Comparison of ENCODE assay signal across 1 fruit fly cellular context in genomic region chr2L:12365964-12366482, dm6.
TF ChIP-seq lines count a peak whose summit lies in the region.

No protein-coding gene starts in this region.

TF ChIP-seq in whole organism, embryonic, 481 proteins besides CTCF, POLR2A, EP300 and RAD21 (continued from another document and continues in another):
- TF ChIP-seq fd64A (GFP tag; optimal IDR thresholded peaks at IDR 0.05; lab: Kevin White, UChicago) = peak; percentile 11
- no peak for TF ChIP-seq zfh1 (GFP tag; IDR thresholded peaks at IDR 0.05; lab: Robert Waterston, UW)
- TF ChIP-seq CG1233 (GFP tag; optimal IDR thresholded peaks at IDR 0.05; lab: Kevin White, UChicago) = peak; percentile 54
- TF ChIP-seq CG8944 (GFP tag; optimal IDR thresholded peaks at IDR 0.05; lab: Kevin White, UChicago) = no peak
- TF ChIP-seq E2f1 (GFP tag; IDR thresholded peaks at IDR 0.05; lab: Robert Waterston, UW) = no peak; the same call in 1 of the 2 replicates
- 0 out of 2 replicates have a peak, but pooled peaks have one; percentile 48 for TF ChIP-seq rib (GFP tag; IDR thresholded peaks at IDR 0.05; lab: Robert Waterston, UW)
- no peak for TF ChIP-seq lmd (GFP tag; IDR thresholded peaks at IDR 0.05; lab: Robert Waterston, UW)
- peak; percentile 65 for TF ChIP-seq CG12071 (GFP tag; optimal IDR thresholded peaks at IDR 0.05; lab: Kevin White, UChicago)
- no peak for TF ChIP-seq CG11085 (GFP tag; IDR thresholded peaks at IDR 0.05; lab: Robert Waterston, UW)
- TF ChIP-seq CG4617 (GFP tag; optimal IDR thresholded peaks at IDR 0.05; lab: Kevin White, UChicago; ENCODE audit: borderline replicate concordance) = no peak
- TF ChIP-seq sisA (GFP tag; IDR thresholded peaks at IDR 0.05; lab: Robert Waterston, UW) = no peak
- TF ChIP-seq gcm (GFP tag; optimal IDR thresholded peaks at IDR 0.05; lab: Kevin White, UChicago) = peak; percentile 54
- TF ChIP-seq ind (GFP tag; optimal IDR thresholded peaks at IDR 0.05; lab: Kevin White, UChicago) = no peak
- no peak for TF ChIP-seq CG9437 (GFP tag; optimal IDR thresholded peaks at IDR 0.05; lab: Kevin White, UChicago)
- TF ChIP-seq pan (optimal IDR thresholded peaks at IDR 0.05; lab: Kevin White, UChicago) = no peak
- no peak for TF ChIP-seq pan (GFP tag; optimal IDR thresholded peaks at IDR 0.05 in 1 of 2, IDR thresholded peaks at IDR 0.05 in 1 of 2)
- TF ChIP-seq ash1 (GFP tag; optimal IDR thresholded peaks at IDR 0.05; lab: Kevin White, UChicago) = no peak
- no peak for TF ChIP-seq Dip3 (GFP tag; optimal IDR thresholded peaks at IDR 0.05; lab: Kevin White, UChicago)
- TF ChIP-seq ewg (GFP tag; optimal IDR thresholded peaks at IDR 0.05; lab: Kevin White, UChicago) = no peak
- no peak for TF ChIP-seq bsh (GFP tag; optimal IDR thresholded peaks at IDR 0.05; lab: Kevin White, UChicago)
- no peak for TF ChIP-seq CG7839 (tag; optimal IDR thresholded peaks at IDR 0.05; lab: Kevin White, UChicago)
- TF ChIP-seq lab (GFP tag; optimal IDR thresholded peaks at IDR 0.05; lab: Kevin White, UChicago) = peak; percentile 54
- no peak for TF ChIP-seq H2.0 (GFP tag; IDR thresholded peaks at IDR 0.05; lab: Robert Waterston, UW)
- TF ChIP-seq zen (tag; optimal IDR thresholded peaks at IDR 0.05; lab: Kevin White, UChicago) = no peak
- no peak for TF ChIP-seq NFAT (GFP tag; IDR thresholded peaks at IDR 0.05; lab: Robert Waterston, UW)
- no peak; the same call in 1 of the 2 replicates for TF ChIP-seq CG14014 (GFP tag; IDR thresholded peaks at IDR 0.05; lab: Robert Waterston, UW)
- peak; percentile 5 for TF ChIP-seq CG5180 (GFP tag; optimal IDR thresholded peaks at IDR 0.05; lab: Kevin White, UChicago)
- TF ChIP-seq CG16863 (GFP tag; optimal IDR thresholded peaks at IDR 0.05; lab: Kevin White, UChicago) = no peak
- TF ChIP-seq CG7556 (GFP tag; optimal IDR thresholded peaks at IDR 0.05; lab: Kevin White, UChicago) = no peak
- peak; percentile 29; the same call in 1 of the 2 replicates for TF ChIP-seq hbn (GFP tag; IDR thresholded peaks at IDR 0.05; lab: Robert Waterston, UW; ENCODE audit: partially characterized antibody)
- TF ChIP-seq usp (GFP tag; optimal IDR thresholded peaks at IDR 0.05; lab: Kevin White, UChicago) = no peak
- no peak for TF ChIP-seq bowl (GFP tag; IDR thresholded peaks at IDR 0.05; lab: Robert Waterston, UW)
- TF ChIP-seq sna (GFP tag; IDR thresholded peaks at IDR 0.05; lab: Robert Waterston, UW; ENCODE audit: partially characterized antibody) = peak; percentile 56
- TF ChIP-seq Dip2 (GFP tag; IDR thresholded peaks at IDR 0.05; lab: Robert Waterston, UW) = no peak
- TF ChIP-seq chinmo (GFP tag; IDR thresholded peaks at IDR 0.05; lab: Robert Waterston, UW; ENCODE audit: partially characterized antibody) = peak; percentile 96
- TF ChIP-seq jing (GFP tag; optimal IDR thresholded peaks at IDR 0.05; lab: Kevin White, UChicago) = no peak
- TF ChIP-seq CG11696 (GFP tag; IDR thresholded peaks at IDR 0.05; lab: Robert Waterston, UW) = no peak
- no peak for TF ChIP-seq ems (GFP tag; optimal IDR thresholded peaks at IDR 0.05; lab: Kevin White, UChicago)
- TF ChIP-seq CG9215 (GFP tag; IDR thresholded peaks at IDR 0.05; lab: Robert Waterston, UW) = no peak
- TF ChIP-seq Oli (tag; optimal IDR thresholded peaks at IDR 0.05; lab: Kevin White, UChicago) = no peak
- no peak for TF ChIP-seq MESR4 (GFP tag; optimal IDR thresholded peaks at IDR 0.05; lab: Kevin White, UChicago)
- no peak for TF ChIP-seq zfh2 (GFP tag; optimal IDR thresholded peaks at IDR 0.05; lab: Kevin White, UChicago)
- TF ChIP-seq en (GFP tag; optimal IDR thresholded peaks at IDR 0.05; lab: Kevin White, UChicago) = no peak
- no peak for TF ChIP-seq eve (GFP tag; optimal IDR thresholded peaks at IDR 0.05; lab: Kevin White, UChicago)
- TF ChIP-seq gro (GFP tag; optimal IDR thresholded peaks at IDR 0.05; lab: Kevin White, UChicago) = peak; percentile 47
- peak; percentile 73 for TF ChIP-seq odd (GFP tag; optimal IDR thresholded peaks at IDR 0.05; lab: Kevin White, UChicago)
- TF ChIP-seq Gug (GFP tag; IDR thresholded peaks at IDR 0.05; lab: Robert Waterston, UW) = no peak
- TF ChIP-seq CG10959 (GFP tag; IDR thresholded peaks at IDR 0.05; lab: Robert Waterston, UW) = 0 out of 2 replicates have a peak, but pooled peaks have one; percentile 11
- peak; percentile 36 for TF ChIP-seq CG3281 (GFP tag; optimal IDR thresholded peaks at IDR 0.05; lab: Kevin White, UChicago)
- no peak for TF ChIP-seq tup (GFP tag; optimal IDR thresholded peaks at IDR 0.05; lab: Kevin White, UChicago)
- no peak for TF ChIP-seq CG9817 (tag; optimal IDR thresholded peaks at IDR 0.05; lab: Kevin White, UChicago)
- no peak for TF ChIP-seq CG11560 (tag; IDR thresholded peaks at IDR 0.05; lab: Robert Waterston, UW)
- TF ChIP-seq z (GFP tag; IDR thresholded peaks at IDR 0.05; lab: Robert Waterston, UW) = peak; percentile 57; the same call in 1 of the 3 replicates
- no peak for TF ChIP-seq CG4404 (GFP tag; IDR thresholded peaks at IDR 0.05; lab: Robert Waterston, UW)
- TF ChIP-seq ara (GFP tag; IDR thresholded peaks at IDR 0.05; lab: Robert Waterston, UW) = no peak
- TF ChIP-seq CG3163 (GFP tag; optimal IDR thresholded peaks at IDR 0.05; lab: Kevin White, UChicago) = peak; percentile 8
- TF ChIP-seq CG13123 (GFP tag; optimal IDR thresholded peaks at IDR 0.05; lab: Kevin White, UChicago) = no peak
- TF ChIP-seq cato (GFP tag; optimal IDR thresholded peaks at IDR 0.05; lab: Kevin White, UChicago; ENCODE audit: borderline replicate concordance) = no peak
- no peak for TF ChIP-seq trh (GFP tag; optimal IDR thresholded peaks at IDR 0.05; lab: Kevin White, UChicago)
- TF ChIP-seq CG17359 (tag; optimal IDR thresholded peaks at IDR 0.05; lab: Kevin White, UChicago) = peak; percentile 31
- TF ChIP-seq unc-4 (GFP tag; IDR thresholded peaks at IDR 0.05; lab: Robert Waterston, UW; ENCODE audit: partially characterized antibody) = no peak; the same call in 1 of the 2 replicates
- no peak for TF ChIP-seq Sox102F (GFP tag; optimal IDR thresholded peaks at IDR 0.05; lab: Kevin White, UChicago)
- TF ChIP-seq CG7786 (GFP tag; optimal IDR thresholded peaks at IDR 0.05; lab: Kevin White, UChicago) = no peak
- no peak for TF ChIP-seq CG11456 (GFP tag; IDR thresholded peaks at IDR 0.05; lab: Robert Waterston, UW)
- no peak for TF ChIP-seq pita (GFP tag; optimal IDR thresholded peaks at IDR 0.05; lab: Kevin White, UChicago)
- TF ChIP-seq Atf3 (GFP tag; optimal IDR thresholded peaks at IDR 0.05; lab: Kevin White, UChicago) = no peak
- no peak for TF ChIP-seq tin (GFP tag; optimal IDR thresholded peaks at IDR 0.05; lab: Kevin White, UChicago)
- TF ChIP-seq Vsx1 (GFP tag; optimal IDR thresholded peaks at IDR 0.05; lab: Kevin White, UChicago) = peak; percentile 99
- no peak for TF ChIP-seq CG17829 (tag; optimal IDR thresholded peaks at IDR 0.05; lab: Kevin White, UChicago)
- no peak for TF ChIP-seq CG3726 (GFP tag; IDR thresholded peaks at IDR 0.05; lab: Robert Waterston, UW)
- peak; percentile 87; the same call in 2 of the 3 replicates for TF ChIP-seq CG2199 (GFP tag; IDR thresholded peaks at IDR 0.05; lab: Robert Waterston, UW)
- peak; percentile 2 for TF ChIP-seq CG6254 (GFP tag; optimal IDR thresholded peaks at IDR 0.05; lab: Kevin White, UChicago)
- no peak for TF ChIP-seq Hand (GFP tag; optimal IDR thresholded peaks at IDR 0.05; lab: Kevin White, UChicago)
- peak; percentile 26 for TF ChIP-seq her (GFP tag; optimal IDR thresholded peaks at IDR 0.05; lab: Kevin White, UChicago)
- TF ChIP-seq lbe (GFP tag; optimal IDR thresholded peaks at IDR 0.05; lab: Kevin White, UChicago) = peak; percentile 21
- TF ChIP-seq so (GFP tag; IDR thresholded peaks at IDR 0.05; lab: Robert Waterston, UW) = 0 out of 3 replicates have a peak, but pooled peaks have one; percentile 13
- peak; percentile 82 for TF ChIP-seq CG1832 (GFP tag; optimal IDR thresholded peaks at IDR 0.05; lab: Kevin White, UChicago)
- TF ChIP-seq az2 (GFP tag; optimal IDR thresholded peaks at IDR 0.05; lab: Kevin White, UChicago) = no peak
- TF ChIP-seq Hr78 (GFP tag; optimal IDR thresholded peaks at IDR 0.05; lab: Kevin White, UChicago) = peak in 1 of 2 experiments; percentile 41
- peak; percentile 9 for TF ChIP-seq kay (GFP tag; optimal IDR thresholded peaks at IDR 0.05; lab: Kevin White, UChicago)
- no peak for TF ChIP-seq CG4360 (GFP tag; IDR thresholded peaks at IDR 0.05; lab: Robert Waterston, UW)
- TF ChIP-seq D (optimal IDR thresholded peaks at IDR 0.05; lab: Kevin White, UChicago) = no peak
- TF ChIP-seq D (GFP tag; optimal IDR thresholded peaks at IDR 0.05; lab: Kevin White, UChicago) = no peak
- no peak for TF ChIP-seq YL-1 (GFP tag; optimal IDR thresholded peaks at IDR 0.05; lab: Kevin White, UChicago)
- TF ChIP-seq zen2 (GFP tag; IDR thresholded peaks at IDR 0.05; lab: Robert Waterston, UW; ENCODE audit: partially characterized antibody) = peak; percentile 50; the same call in 1 of the 3 replicates
- no peak for TF ChIP-seq mam (GFP tag; optimal IDR thresholded peaks at IDR 0.05; lab: Kevin White, UChicago)
- peak; percentile 20 for TF ChIP-seq CG10431 (GFP tag; optimal IDR thresholded peaks at IDR 0.05; lab: Kevin White, UChicago)
- TF ChIP-seq CG12769 (tag; optimal IDR thresholded peaks at IDR 0.05; lab: Kevin White, UChicago) = peak; percentile 87
- TF ChIP-seq CG8290 (GFP tag; optimal IDR thresholded peaks at IDR 0.05; lab: Kevin White, UChicago) = no peak
- peak; percentile 31 to 42 for TF ChIP-seq CG8290 (tag; optimal IDR thresholded peaks at IDR 0.05; lab: Kevin White, UChicago)
- TF ChIP-seq bab2 (GFP tag; optimal IDR thresholded peaks at IDR 0.05; lab: Kevin White, UChicago) = no peak
- peak; percentile 1 for TF ChIP-seq gem (tag; optimal IDR thresholded peaks at IDR 0.05; lab: Kevin White, UChicago)
- no peak for TF ChIP-seq CG17186 (GFP tag; optimal IDR thresholded peaks at IDR 0.05; lab: Kevin White, UChicago)
- peak; percentile 4 for TF ChIP-seq shn (GFP tag; optimal IDR thresholded peaks at IDR 0.05; lab: Kevin White, UChicago)
- TF ChIP-seq CG3847 (GFP tag; IDR thresholded peaks at IDR 0.05; lab: Robert Waterston, UW) = no peak
- TF ChIP-seq disco-r (GFP tag; optimal IDR thresholded peaks at IDR 0.05; lab: Kevin White, UChicago) = peak; percentile 51
- no peak; the same call in 1 of the 2 replicates for TF ChIP-seq E2f2 (GFP tag; IDR thresholded peaks at IDR 0.05; lab: Robert Waterston, UW)
- no peak for TF ChIP-seq croc (GFP tag; conservative IDR thresholded peaks at IDR 0.05; lab: Robert Waterston, UW)
- peak; percentile 50 for TF ChIP-seq CG13894 (tag; optimal IDR thresholded peaks at IDR 0.05; lab: Kevin White, UChicago)
- no peak for TF ChIP-seq dmrt11E (tag; optimal IDR thresholded peaks at IDR 0.05; lab: Kevin White, UChicago)
- no peak for TF ChIP-seq CG42726 (GFP tag; IDR thresholded peaks at IDR 0.05; lab: Robert Waterston, UW; ENCODE audit: partially characterized antibody)
- TF ChIP-seq emc (GFP tag; optimal IDR thresholded peaks at IDR 0.05; lab: Kevin White, UChicago) = no peak
- no peak for TF ChIP-seq CG7357 (GFP tag; IDR thresholded peaks at IDR 0.05; lab: Robert Waterston, UW)
- no peak for TF ChIP-seq CG10654 (GFP tag; optimal IDR thresholded peaks at IDR 0.05; lab: Kevin White, UChicago)
- TF ChIP-seq CG2678 (tag; optimal IDR thresholded peaks at IDR 0.05; lab: Kevin White, UChicago) = peak; percentile 39
- no peak for TF ChIP-seq Scr (GFP tag; IDR thresholded peaks at IDR 0.05; lab: Robert Waterston, UW; ENCODE audit: partially characterized antibody)
- TF ChIP-seq Drgx (GFP tag; IDR thresholded peaks at IDR 0.05; lab: Robert Waterston, UW) = peak; percentile 60
- peak; percentile 43 for TF ChIP-seq twi (tag; optimal IDR thresholded peaks at IDR 0.05; lab: Kevin White, UChicago)
- no peak for TF ChIP-seq scrt (GFP tag; optimal IDR thresholded peaks at IDR 0.05; lab: Kevin White, UChicago)
- no peak for TF ChIP-seq dimm (GFP tag; IDR thresholded peaks at IDR 0.05; lab: Robert Waterston, UW)
- no peak for TF ChIP-seq CG30403 (GFP tag; optimal IDR thresholded peaks at IDR 0.05; lab: Kevin White, UChicago)
- TF ChIP-seq CG15269 (tag; optimal IDR thresholded peaks at IDR 0.05; lab: Kevin White, UChicago) = no peak
- peak; percentile 24; the same call in 1 of the 2 replicates for TF ChIP-seq Rfx (GFP tag; IDR thresholded peaks at IDR 0.05; lab: Robert Waterston, UW)
- TF ChIP-seq Spps (tag; optimal IDR thresholded peaks at IDR 0.05; lab: Kevin White, UChicago) = no peak
- TF ChIP-seq CrebB (tag; optimal IDR thresholded peaks at IDR 0.05; lab: Kevin White, UChicago) = peak; percentile 63
- TF ChIP-seq CG18599 (GFP tag; optimal IDR thresholded peaks at IDR 0.05; lab: Kevin White, UChicago) = peak; percentile 44
- no peak for TF ChIP-seq dysf (GFP tag; IDR thresholded peaks at IDR 0.05; lab: Robert Waterston, UW)
- TF ChIP-seq fru (optimal IDR thresholded peaks at IDR 0.05; lab: Kevin White, UChicago) = no peak
- TF ChIP-seq Max (GFP tag; optimal IDR thresholded peaks at IDR 0.05; lab: Kevin White, UChicago) = no peak
- no peak for TF ChIP-seq CG8089 (GFP tag; optimal IDR thresholded peaks at IDR 0.05; lab: Kevin White, UChicago)
- peak; percentile 76 for TF ChIP-seq Awh (GFP tag; IDR thresholded peaks at IDR 0.05; lab: Robert Waterston, UW)
- no peak for TF ChIP-seq CG30431 (GFP tag; optimal IDR thresholded peaks at IDR 0.05; lab: Kevin White, UChicago)
- TF ChIP-seq CG33557 (GFP tag; optimal IDR thresholded peaks at IDR 0.05; lab: Kevin White, UChicago) = peak; percentile 33
- TF ChIP-seq Nf-YC (tag; optimal IDR thresholded peaks at IDR 0.05; lab: Kevin White, UChicago) = peak; percentile 74
- TF ChIP-seq Taf1 (GFP tag; IDR thresholded peaks at IDR 0.05; lab: Robert Waterston, UW) = no peak
- no peak for TF ChIP-seq esg (GFP tag; conservative IDR thresholded peaks at IDR 0.05; lab: Robert Waterston, UW)
- peak; percentile 9 for TF ChIP-seq grau (tag; optimal IDR thresholded peaks at IDR 0.05; lab: Kevin White, UChicago)
- TF ChIP-seq NfI (GFP tag; optimal IDR thresholded peaks at IDR 0.05; lab: Kevin White, UChicago) = no peak
- TF ChIP-seq dpn (GFP tag; optimal IDR thresholded peaks at IDR 0.05; lab: Kevin White, UChicago) = no peak
- TF ChIP-seq Atf6 (GFP tag; IDR thresholded peaks at IDR 0.05; lab: Robert Waterston, UW) = peak; percentile 46; the same call in 1 of the 2 replicates
- TF ChIP-seq al (GFP tag; IDR thresholded peaks at IDR 0.05; lab: Robert Waterston, UW) = no peak
- TF ChIP-seq Dll (GFP tag; IDR thresholded peaks at IDR 0.05; lab: Robert Waterston, UW; ENCODE audit: partially characterized antibody) = peak; percentile 55; the same call in 2 of the 4 replicates
- peak; percentile 96 for TF ChIP-seq kah (GFP tag; optimal IDR thresholded peaks at IDR 0.05; lab: Kevin White, UChicago)
- peak; percentile 48 for TF ChIP-seq CG12219 (GFP tag; optimal IDR thresholded peaks at IDR 0.05; lab: Kevin White, UChicago)
